Fruit fly (Drosophila melanogaster): Measurements from ENCODE around the gene Ras64B.

DNA sequence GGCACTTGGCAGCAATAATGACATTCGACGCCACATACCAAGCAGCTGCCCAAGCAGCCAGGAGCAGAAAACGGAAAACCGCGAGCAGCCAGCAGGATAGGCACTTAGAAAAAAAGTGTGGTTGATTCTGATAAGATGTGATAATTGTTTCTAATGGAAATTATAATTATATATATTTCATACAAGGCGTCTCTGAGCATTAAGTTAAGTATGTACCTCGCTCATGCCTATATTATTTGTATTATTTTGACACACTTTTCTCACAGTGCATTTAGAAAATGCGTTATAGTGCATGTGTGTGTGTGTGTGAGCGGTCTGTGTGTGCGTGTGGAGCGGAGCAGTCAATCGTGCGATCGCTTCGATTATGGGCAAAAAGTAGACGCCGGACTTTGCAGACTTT, 19.5 kb downstream of the Ras64B start:
- TF ChIP-seq h (optimal IDR thresholded peaks at IDR 0.05), result no peak
- no peak for TF ChIP-seq Myc (optimal IDR thresholded peaks at IDR 0.05)
- TF ChIP-seq ttk (optimal IDR thresholded peaks at IDR 0.05), result no peak
- TF ChIP-seq psq (optimal IDR thresholded peaks at IDR 0.05), result no peak

Measured in Kc167 (cell line).